Fruit fly (Drosophila melanogaster) whole organism, embryonic: ENCODE results near the gene CG6693.
A peak's percentile ranks its signal among the peaks of the same experiment; 100 is the strongest.

Experiments
- Antp ChIP-seq: fragments of 200-800 bp; sonication (Bioruptor generic); optimal IDR thresholded peaks from 3 replicates; lab custom pipeline; 2016; ENCODE audit warnings: missing biosample characterization, missing genetic modification characterization
- B-H1 ChIP-seq: fragments of 200-800 bp; sonication (Bioruptor generic); IDR thresholded peaks from 3 replicates; pipeline ENCODE4 v1.3.6; 2022; ENCODE audit warnings: missing biosample characterization, missing genetic modification characterization
- Bdp1 ChIP-seq: fragments of 200-800 bp; sonication (Bioruptor generic); optimal IDR thresholded peaks from 3 replicates; lab custom pipeline; 2016; ENCODE audit warnings: missing biosample characterization, missing genetic modification characterization
- CG10366 ChIP-seq: fragments of 200-800 bp; sonication (Bioruptor generic); IDR thresholded peaks from 2 replicates; pipeline ENCODE4 v1.3.6; 2022; ENCODE audit warnings: missing biosample characterization, missing genetic modification characterization
- CG10565 ChIP-seq: fragments of 200-800 bp; sonication (Bioruptor generic); optimal IDR thresholded peaks from 3 replicates; lab custom pipeline; 2016; ENCODE audit warnings: missing biosample characterization, mild to moderate bottlenecking, missing genetic modification characterization
- CG12236 ChIP-seq: fragments of 200-800 bp; sonication (Bioruptor generic); optimal IDR thresholded peaks from 2 replicates; lab custom pipeline; 2016; ENCODE audit warnings: missing biosample characterization, missing genetic modification characterization
- CG12659 ChIP-seq: fragments of 200-800 bp; sonication (Bioruptor generic); optimal IDR thresholded peaks from 3 replicates; lab custom pipeline; 2017; ENCODE audit warnings: mild to moderate bottlenecking, missing biosample characterization, missing genetic modification reagents, missing genetic modification characterization
- CG13287 ChIP-seq: fragments of 200-800 bp; sonication (Bioruptor generic); IDR thresholded peaks from 2 replicates; pipeline ENCODE4 v1.3.6; 2022; ENCODE audit warnings: missing biosample characterization, missing genetic modification characterization; ENCODE audit not compliant: partially characterized antibody
- CG14014 ChIP-seq: fragments of 200-800 bp; sonication (Bioruptor generic); IDR thresholded peaks from 2 replicates; pipeline ENCODE4 v1.3.6; 2022; ENCODE audit warnings: missing biosample characterization, missing genetic modification characterization
- CG17912 ChIP-seq: fragments of 200-800 bp; sonication (Bioruptor generic); optimal IDR thresholded peaks from 2 replicates; lab custom pipeline; 2018; ENCODE audit warnings: missing biosample characterization, mild to moderate bottlenecking, missing genetic modification characterization
- CG2678 ChIP-seq: fragments of 200-800 bp; sonication (Bioruptor generic); optimal IDR thresholded peaks from 3 replicates; lab custom pipeline; 2019; ENCODE audit warnings: missing biosample characterization, mild to moderate bottlenecking, missing genetic modification characterization, moderate library complexity
- CG30431 ChIP-seq: fragments of 200-800 bp; sonication (Bioruptor generic); optimal IDR thresholded peaks from 2 replicates; lab custom pipeline; 2017; ENCODE audit warnings: missing biosample characterization, missing genetic modification characterization
- CG31224 ChIP-seq: fragments of 200-800 bp; sonication (Bioruptor generic); IDR thresholded peaks from 2 replicates; pipeline ENCODE4 v1.3.6; 2022; ENCODE audit warnings: missing biosample characterization, missing genetic modification characterization
- CG43689 ChIP-seq: fragments of 200-800 bp; sonication (Bioruptor generic); IDR thresholded peaks from 2 replicates; pipeline ENCODE4 v1.3.6; 2022; ENCODE audit warnings: missing biosample characterization, missing genetic modification characterization
- CG4424 ChIP-seq: fragments of 200-800 bp; sonication (Bioruptor generic); optimal IDR thresholded peaks from 3 replicates; lab custom pipeline; 2016; ENCODE audit warnings: missing biosample characterization, missing genetic modification characterization
- CG6689 ChIP-seq: fragments of 200-800 bp; sonication (Bioruptor generic); IDR thresholded peaks from 2 replicates; pipeline ENCODE4 v1.3.6; 2022; ENCODE audit warnings: missing biosample characterization, missing genetic modification characterization
- CG6813 ChIP-seq: fragments of 200-800 bp; sonication (Bioruptor generic); optimal IDR thresholded peaks from 2 replicates; lab custom pipeline; 2017; ENCODE audit warnings: missing biosample characterization, missing genetic modification characterization, mild to moderate bottlenecking, moderate library complexity, missing genetic modification reagents
- CG9609 ChIP-seq: fragments of 200-800 bp; sonication (Bioruptor generic); optimal IDR thresholded peaks from 3 replicates; lab custom pipeline; 2016; ENCODE audit warnings: missing biosample characterization, missing genetic modification characterization
- Chrac-16 ChIP-seq: fragments of 200-800 bp; sonication (Bioruptor generic); optimal IDR thresholded peaks from 3 replicates; lab custom pipeline; 2016; ENCODE audit warnings: missing biosample characterization, missing genetic modification characterization
- Deaf1 ChIP-seq: fragments of 200-800 bp; optimal IDR thresholded peaks from 3 replicates; lab custom pipeline; 2019; ENCODE audit warnings: missing biosample characterization, mild to moderate bottlenecking, missing genetic modification characterization, moderate library complexity
- Doc3 ChIP-seq: fragments of 200-800 bp; sonication (Bioruptor generic); IDR thresholded peaks from 3 replicates; pipeline ENCODE4 v1.3.6; 2022; ENCODE audit warnings: missing biosample characterization, missing genetic modification characterization; ENCODE audit not compliant: partially characterized antibody
- Dref ChIP-seq: fragments of 200-800 bp; sonication (Bioruptor generic); IDR thresholded peaks from 2 replicates; pipeline ENCODE4 v1.3.6; 2022; ENCODE audit warnings: missing biosample characterization, missing genetic modification characterization
- HLH4C ChIP-seq: fragments of 200-800 bp; sonication (Bioruptor generic); IDR thresholded peaks from 3 replicates; pipeline ENCODE4 v1.3.6; 2022; ENCODE audit warnings: missing biosample characterization, missing genetic modification characterization; ENCODE audit not compliant: partially characterized antibody
- HmgZ ChIP-seq: fragments of 200-800 bp; sonication (Bioruptor generic); optimal IDR thresholded peaks from 2 replicates; lab custom pipeline; 2018; ENCODE audit warnings: missing biosample characterization, mild to moderate bottlenecking, missing genetic modification characterization
- Jarid2 ChIP-seq: fragments of 200-800 bp; sonication (Bioruptor generic); optimal IDR thresholded peaks from 3 replicates; lab custom pipeline; 2017; ENCODE audit warnings: mild to moderate bottlenecking, missing biosample characterization, missing genetic modification reagents, missing genetic modification characterization
- Lim3 ChIP-seq: fragments of 200-800 bp; sonication (Bioruptor generic); IDR thresholded peaks from 2 replicates; pipeline ENCODE4 v1.3.6; 2022; ENCODE audit warnings: missing biosample characterization, missing genetic modification characterization
- Myb ChIP-seq: fragments of 200-800 bp; sonication (Bioruptor generic); optimal IDR thresholded peaks from 2 replicates; lab custom pipeline; 2016; ENCODE audit warnings: missing biosample characterization, missing genetic modification characterization
- NFAT ChIP-seq: fragments of 200-800 bp; sonication (Bioruptor generic); IDR thresholded peaks from 2 replicates; pipeline ENCODE4 v1.3.6; 2022; ENCODE audit warnings: missing biosample characterization, missing genetic modification characterization
- NfI ChIP-seq: fragments of 200-800 bp; sonication (Bioruptor generic); optimal IDR thresholded peaks from 3 replicates; lab custom pipeline; 2018; ENCODE audit warnings: missing biosample characterization, mild to moderate bottlenecking, missing genetic modification characterization, moderate library complexity
- Sry-β ChIP-seq: fragments of 200-800 bp; sonication (Bioruptor generic); optimal IDR thresholded peaks from 2 replicates; lab custom pipeline; 2018; ENCODE audit warnings: missing biosample characterization, mild to moderate bottlenecking, missing genetic modification characterization, moderate library complexity
- Sry-δ ChIP-seq: fragments of 200-800 bp; sonication (Bioruptor generic); optimal IDR thresholded peaks from 2 replicates; lab custom pipeline; 2016; ENCODE audit warnings: missing biosample characterization, missing genetic modification characterization
- Stat92E ChIP-seq, 3 experiments: fragments of >200 bp in 2 of 3; fragments of 200-800 bp in 1 of 3; sonication (Bioruptor generic) in 1 of 3; optimal IDR thresholded peaks; 2 replicates each; lab custom pipeline; 2017 to 2019; ENCODE audit warnings: missing biosample characterization in 3 of 3, missing genetic modification characterization in 3 of 3, mild to moderate bottlenecking in 1 of 3, moderate library complexity in 1 of 3
- ap ChIP-seq: fragments of 200-800 bp; sonication (Bioruptor generic); IDR thresholded peaks from 2 replicates; pipeline ENCODE4 v1.3.6; 2022; ENCODE audit warnings: missing biosample characterization, missing genetic modification characterization
- bowl ChIP-seq: fragments of 200-800 bp; sonication (Bioruptor generic); IDR thresholded peaks from 2 replicates; pipeline ENCODE4 v1.3.6; 2022; ENCODE audit warnings: missing biosample characterization, missing genetic modification characterization
- chn ChIP-seq: fragments of 200-800 bp; sonication (Bioruptor generic); optimal IDR thresholded peaks from 2 replicates; lab custom pipeline; 2016; ENCODE audit warnings: missing biosample characterization, missing genetic modification characterization
- corto ChIP-seq: fragments of 200-800 bp; sonication (Bioruptor generic); optimal IDR thresholded peaks from 2 replicates; lab custom pipeline; 2016; ENCODE audit warnings: missing biosample characterization, mild to moderate bottlenecking, missing genetic modification characterization, moderate library complexity
- dmrt11E ChIP-seq: fragments of 200-800 bp; sonication (Bioruptor generic); optimal IDR thresholded peaks from 3 replicates; lab custom pipeline; 2018; ENCODE audit warnings: missing biosample characterization, mild to moderate bottlenecking, missing genetic modification characterization, moderate library complexity
- ftz-f1 ChIP-seq: fragments of 200-800 bp; sonication (Bioruptor generic); optimal IDR thresholded peaks from 2 replicates; lab custom pipeline; 2016; ENCODE audit warnings: missing biosample characterization, missing genetic modification characterization
- ham ChIP-seq: fragments of 200-800 bp; sonication (Bioruptor generic); IDR thresholded peaks from 2 replicates; pipeline ENCODE4 v1.3.6; 2022; ENCODE audit warnings: missing biosample characterization, missing genetic modification characterization
- hbn ChIP-seq: fragments of 200-800 bp; sonication (Bioruptor generic); IDR thresholded peaks from 2 replicates; pipeline ENCODE4 v1.3.6; 2022; ENCODE audit warnings: missing biosample characterization, missing genetic modification characterization; ENCODE audit not compliant: partially characterized antibody
- jumu ChIP-seq: fragments of 200-800 bp; sonication (Bioruptor generic); optimal IDR thresholded peaks from 3 replicates; lab custom pipeline; 2016; ENCODE audit warnings: missing biosample characterization, missing genetic modification characterization
- mirr ChIP-seq: fragments of 200-800 bp; sonication (Bioruptor generic); optimal IDR thresholded peaks from 3 replicates; lab custom pipeline; 2018; ENCODE audit warnings: missing biosample characterization, mild to moderate bottlenecking, missing genetic modification characterization
- pho ChIP-seq: fragments of 200-800 bp; sonication (Bioruptor generic); optimal IDR thresholded peaks from 2 replicates; lab custom pipeline; 2016; ENCODE audit warnings: missing biosample characterization, missing genetic modification characterization
- pros ChIP-seq: fragments of 200-800 bp; sonication (Bioruptor generic); optimal IDR thresholded peaks from 3 replicates; lab custom pipeline; 2019; ENCODE audit warnings: missing biosample characterization, mild to moderate bottlenecking, missing genetic modification characterization, moderate library complexity
- schlank ChIP-seq: fragments of 200-800 bp; sonication (Bioruptor generic); optimal IDR thresholded peaks from 2 replicates; lab custom pipeline; 2018; ENCODE audit warnings: missing biosample characterization, mild to moderate bottlenecking, missing genetic modification characterization
- so ChIP-seq: fragments of 200-800 bp; sonication (Bioruptor generic); IDR thresholded peaks from 3 replicates; pipeline ENCODE4 v1.3.6; 2022; ENCODE audit warnings: missing biosample characterization, missing genetic modification characterization
- tup ChIP-seq: fragments of 200-800 bp; sonication (Bioruptor generic); optimal IDR thresholded peaks from 2 replicates; lab custom pipeline; 2016; ENCODE audit warnings: missing biosample characterization, mild to moderate bottlenecking, missing genetic modification characterization, moderate library complexity
- wdn ChIP-seq: fragments of 200-800 bp; sonication (Bioruptor generic); IDR thresholded peaks from 2 replicates; pipeline ENCODE4 v1.3.6; 2022; ENCODE audit warnings: missing biosample characterization, missing genetic modification characterization
- yki ChIP-seq: fragments of >200 bp; optimal IDR thresholded peaks from 3 replicates; lab custom pipeline; 2018
- zfh1 ChIP-seq: fragments of 200-800 bp; sonication (Bioruptor generic); IDR thresholded peaks from 3 replicates; pipeline ENCODE4 v1.3.6; 2022; ENCODE audit warnings: missing biosample characterization, missing genetic modification characterization
- zfh2 ChIP-seq: fragments of 200-800 bp; sonication (Bioruptor generic); optimal IDR thresholded peaks from 2 replicates; lab custom pipeline; 2016; ENCODE audit warnings: missing biosample characterization, missing genetic modification characterization

The CG6693 gene

dm6 chr3R:11200885-11201421, 20.5 kb downstream of the CG6693 start (continued):
- TF ChIP-seq hbn (GFP tag; lab: Robert Waterston, UW) (no peak), CG10366 (GFP tag; lab: Robert Waterston, UW) (peak; percentile 67), Sry-β (no peak), Dref (no peak), CG6813 (GFP tag; lab: Kevin White, UChicago) (peak; percentile 35), CG30431 (no peak), yki (lab: Kevin White, UChicago) (no peak), jumu (GFP tag; lab: Kevin White, UChicago) (no peak), Stat92E (GFP tag; optimal IDR thresholded peaks at IDR 0.05; lab: Kevin White, UChicago) (no peak), schlank (tag; lab: Kevin White, UChicago) (peak; percentile 4), CG43689 (GFP tag; lab: Robert Waterston, UW) (0 out of 2 replicates have a peak, but pooled peaks have one; percentile 33), Lim3 (GFP tag; lab: Robert Waterston, UW) (no peak), Doc3 (GFP tag; lab: Robert Waterston, UW) (no peak), corto (GFP tag; lab: Kevin White, UChicago) (peak; percentile 76), pho (GFP tag; lab: Kevin White, UChicago) (no peak), CG10565 (GFP tag; lab: Kevin White, UChicago) (no peak), bowl (GFP tag; lab: Robert Waterston, UW) (no peak), CG12236 (no peak), Myb (GFP tag; lab: Kevin White, UChicago) (no peak), CG31224 (GFP tag; lab: Robert Waterston, UW) (peak; percentile 54), HmgZ (tag; lab: Kevin White, UChicago) (peak; percentile 26), ftz-f1 (no peak), HLH4C (GFP tag; lab: Robert Waterston, UW) (peak; percentile 42; the same call in 1 of the 3 replicates), CG4424 (GFP tag; lab: Kevin White, UChicago) (peak; percentile 36), chn (GFP tag; lab: Kevin White, UChicago) (no peak), zfh1 (peak; percentile 58; the same call in 1 of the 3 replicates), CG14014 (no peak), Antp (no peak), CG12659 (GFP tag; lab: Kevin White, UChicago) (peak; percentile 47), dmrt11E (tag; lab: Kevin White, UChicago) (no peak), ap (GFP tag; lab: Robert Waterston, UW) (no peak), wdn (GFP tag; lab: Robert Waterston, UW) (0 out of 2 replicates have a peak, but pooled peaks have one; percentile 14), B-H1 (no peak), CG6689 (peak; percentile 56), Bdp1 (GFP tag; lab: Kevin White, UChicago) (no peak), CG17912 (no peak), tup (no peak), so (GFP tag; lab: Robert Waterston, UW) (no peak), CG13287 (GFP tag; lab: Robert Waterston, UW) (no peak), pros (no peak), NfI (GFP tag; lab: Kevin White, UChicago) (peak; percentile 60), Sry-δ (no peak), Jarid2 (GFP tag; lab: Kevin White, UChicago) (no peak), mirr (GFP tag; lab: Kevin White, UChicago) (no peak), CG2678 (tag; lab: Kevin White, UChicago) (peak; percentile 78), ham (GFP tag; lab: Robert Waterston, UW) (no peak), Chrac-16 (GFP tag; lab: Kevin White, UChicago) (peak; percentile 51), CG9609 (GFP tag; lab: Kevin White, UChicago) (no peak), Deaf1 (peak; percentile 26), zfh2 (GFP tag; lab: Kevin White, UChicago) (peak; percentile 28), NFAT (no peak)
